Worm (Caenorhabditis elegans) whole organism, young adult: ENCODE results near the gene B0464.9.

Source experiments
- B0035.1 ChIP-seq: sonication (generic microtip); optimal IDR thresholded peaks from 2 replicates; lab custom pipeline; 2016; ENCODE audit warnings: missing genetic modification characterization, mild to moderate bottlenecking, missing compliant biosample characterization, missing genotype, missing genetic modification reagents
- B0261.1 ChIP-seq: sonication (generic microtip); optimal IDR thresholded peaks from 2 replicates; lab custom pipeline; 2016; ENCODE audit warnings: mild to moderate bottlenecking, missing genetic modification characterization, moderate library complexity, missing compliant biosample characterization
- D2030.7 ChIP-seq: fragments of 200-800 bp; sonication (Bioruptor generic); IDR thresholded peaks from 2 replicates; pipeline ENCODE4 v1.3.6; 2022; ENCODE audit warnings: missing genetic modification reagents, missing genetic modification characterization, missing compliant biosample characterization
- F23B12.7 ChIP-seq: sonication (generic microtip); optimal IDR thresholded peaks from 2 replicates; lab custom pipeline; 2017; ENCODE audit warnings: missing genetic modification characterization, mild to moderate bottlenecking, missing compliant biosample characterization, antibody characterized with exemption, moderate library complexity; ENCODE audit not compliant: insufficient read depth
- F33H1.4 ChIP-seq: fragments of 200-800 bp; sonication (Bioruptor generic); IDR thresholded peaks from 2 replicates; pipeline ENCODE4 v1.3.6; 2022; ENCODE audit warnings: missing genetic modification reagents, missing genetic modification characterization, missing compliant biosample characterization
- F52B5.7 ChIP-seq: sonication (generic microtip); optimal IDR thresholded peaks from 2 replicates; lab custom pipeline; 2016; ENCODE audit warnings: mild to moderate bottlenecking, missing genetic modification characterization, missing compliant biosample characterization
- K11D2.4 ChIP-seq: fragments of 200-800 bp; sonication (Bioruptor generic); IDR thresholded peaks from 2 replicates; pipeline ENCODE4 v1.3.6; 2022; ENCODE audit warnings: missing genetic modification reagents, missing genetic modification characterization, missing compliant biosample characterization
- T07F8.4 ChIP-seq: sonication (generic microtip); optimal IDR thresholded peaks from 2 replicates; lab custom pipeline; 2016; ENCODE audit warnings: mild to moderate bottlenecking, missing genetic modification characterization, moderate library complexity, missing compliant biosample characterization
- Y53F4B.3 ChIP-seq: fragments of 200-800 bp; sonication (Bioruptor generic); IDR thresholded peaks from 2 replicates; pipeline ENCODE4 v1.3.6; 2022; ENCODE audit warnings: missing genetic modification reagents, missing genetic modification characterization, missing compliant biosample characterization
- Y56A3A.18 ChIP-seq: fragments of 200-800 bp; sonication (Bioruptor generic); IDR thresholded peaks from 2 replicates; pipeline ENCODE4 v1.3.6; 2022; ENCODE audit warnings: missing genetic modification reagents, missing genetic modification characterization, missing compliant biosample characterization
- ama-1 ChIP-seq, 3 experiments: fragments of 150-350 bp in 1 of 3; sonication (generic microtip) in 2 of 3; optimal IDR thresholded peaks; 2 replicates each; lab custom pipeline; 2014 to 2018; ENCODE audit warnings: missing biosample characterization in 2 of 3, missing genetic modification characterization in 2 of 3, missing genetic modification reagents in 2 of 3
- aptf-2 ChIP-seq: fragments of 200-800 bp; sonication (Bioruptor generic); conservative IDR thresholded peaks from 2 replicates; pipeline ENCODE4 v1.3.6; 2022; ENCODE audit warnings: missing genetic modification reagents, missing genetic modification characterization, missing compliant biosample characterization
- attf-3 ChIP-seq: fragments of 200-800 bp; sonication (Bioruptor generic); conservative IDR thresholded peaks from 2 replicates; pipeline ENCODE4 v1.3.6; 2022; ENCODE audit warnings: missing genetic modification reagents, missing genetic modification characterization, missing compliant biosample characterization
- attf-5 ChIP-seq: fragments of 200-800 bp; sonication (Bioruptor generic); optimal IDR thresholded peaks from 2 replicates; lab custom pipeline; 2018; ENCODE audit warnings: mild to moderate bottlenecking, missing genetic modification characterization, missing compliant biosample characterization
- bed-1 ChIP-seq: fragments of 200-800 bp; sonication (Bioruptor generic); IDR thresholded peaks from 2 replicates; pipeline ENCODE4 v1.3.6; 2022; ENCODE audit warnings: missing genetic modification reagents, missing genetic modification characterization, missing compliant biosample characterization
- bed-2 ChIP-seq: fragments of 200-800 bp; sonication (Bioruptor generic); IDR thresholded peaks from 2 replicates; pipeline ENCODE4 v1.3.6; 2022; ENCODE audit warnings: missing genetic modification reagents, missing genetic modification characterization, missing compliant biosample characterization
- ccch-3 ChIP-seq: fragments of 200-800 bp; sonication (Bioruptor generic); optimal IDR thresholded peaks from 2 replicates; lab custom pipeline; 2018; ENCODE audit warnings: mild to moderate bottlenecking, missing genetic modification characterization, missing compliant biosample characterization
- cebp-2 ChIP-seq: fragments of 200-800 bp; sonication (Bioruptor generic); IDR thresholded peaks from 2 replicates; pipeline ENCODE4 v1.3.6; 2022; ENCODE audit warnings: missing genetic modification characterization, missing compliant biosample characterization
- ceh-40 ChIP-seq: fragments of 200-800 bp; sonication (Bioruptor generic); IDR thresholded peaks from 2 replicates; pipeline ENCODE4 v1.3.6; 2022; ENCODE audit warnings: missing genetic modification characterization, missing compliant biosample characterization
- ceh-58 ChIP-seq: fragments of 200-800 bp; sonication (Bioruptor generic); IDR thresholded peaks from 2 replicates; pipeline ENCODE4 v1.3.6; 2022; ENCODE audit warnings: missing genetic modification characterization, missing compliant biosample characterization
- ceh-79 ChIP-seq: sonication (generic microtip); optimal IDR thresholded peaks from 2 replicates; lab custom pipeline; 2017; ENCODE audit warnings: mild to moderate bottlenecking, missing genetic modification characterization, missing compliant biosample characterization
- egl-44 ChIP-seq: fragments of 200-800 bp; sonication (Bioruptor generic); IDR thresholded peaks from 2 replicates; pipeline ENCODE4 v1.3.6; 2022; ENCODE audit warnings: missing genetic modification reagents, missing genetic modification characterization, missing compliant biosample characterization
- egrh-3 ChIP-seq: fragments of 200-800 bp; sonication (Bioruptor generic); IDR thresholded peaks from 2 replicates; pipeline ENCODE4 v1.3.6; 2022; ENCODE audit warnings: missing genetic modification reagents, missing genetic modification characterization, missing compliant biosample characterization
- ets-4 ChIP-seq: fragments of 200-800 bp; sonication (Bioruptor generic); optimal IDR thresholded peaks from 2 replicates; lab custom pipeline; 2018; ENCODE audit warnings: mild to moderate bottlenecking, missing genetic modification characterization, missing compliant biosample characterization
- gei-17 ChIP-seq: fragments of 200-800 bp; sonication (Bioruptor generic); optimal IDR thresholded peaks from 2 replicates; lab custom pipeline; 2018; ENCODE audit warnings: mild to moderate bottlenecking, missing genetic modification characterization, missing compliant biosample characterization
- him-1 ChIP-seq: sonication (generic microtip); optimal IDR thresholded peaks from 2 replicates; lab custom pipeline; 2016; ENCODE audit warnings: missing genotype, missing genetic modification reagents, missing genetic modification characterization, missing compliant biosample characterization
- hlh-12 ChIP-seq: sonication (generic microtip); optimal IDR thresholded peaks from 2 replicates; lab custom pipeline; 2016; ENCODE audit warnings: missing genetic modification characterization, missing compliant biosample characterization
- hlh-26 ChIP-seq: fragments of 200-800 bp; sonication (Bioruptor generic); conservative IDR thresholded peaks from 2 replicates; pipeline ENCODE4 v1.3.6; 2022; ENCODE audit warnings: missing genetic modification reagents, missing genetic modification characterization, missing compliant biosample characterization
- hmg-20 ChIP-seq: fragments of 200-800 bp; sonication (Bioruptor generic); IDR thresholded peaks from 2 replicates; pipeline ENCODE4 v1.3.6; 2022; ENCODE audit warnings: missing genetic modification reagents, missing genetic modification characterization, missing compliant biosample characterization
- hrde-1 ChIP-seq: sonication (generic microtip); optimal IDR thresholded peaks from 2 replicates; lab custom pipeline; 2016; ENCODE audit warnings: missing genetic modification characterization, mild to moderate bottlenecking, missing compliant biosample characterization, moderate library complexity, missing genotype, missing genetic modification reagents, borderline replicate concordance
- hsf-1 ChIP-seq: fragments of 200-800 bp; sonication (Bioruptor generic); IDR thresholded peaks from 2 replicates; pipeline ENCODE4 v1.3.6; 2022; ENCODE audit warnings: missing genetic modification reagents, missing genetic modification characterization, missing compliant biosample characterization
- lin-54 ChIP-seq: fragments of 200-800 bp; sonication (Bioruptor generic); optimal IDR thresholded peaks from 2 replicates; lab custom pipeline; 2018; ENCODE audit warnings: mild to moderate bottlenecking, missing genetic modification characterization, missing compliant biosample characterization
- madf-3 ChIP-seq: fragments of 200-800 bp; sonication (Bioruptor generic); IDR thresholded peaks from 2 replicates; pipeline ENCODE4 v1.3.6; 2022; ENCODE audit warnings: missing genetic modification reagents, missing genetic modification characterization, missing compliant biosample characterization
- madf-8 ChIP-seq: fragments of 200-800 bp; sonication (Bioruptor generic); conservative IDR thresholded peaks from 2 replicates; pipeline ENCODE4 v1.3.6; 2022; ENCODE audit warnings: missing genetic modification reagents, missing genetic modification characterization, missing compliant biosample characterization
- mes-4 ChIP-seq: sonication (generic microtip); optimal IDR thresholded peaks from 2 replicates; lab custom pipeline; 2016; ENCODE audit warnings: missing genotype, missing genetic modification characterization, missing compliant biosample characterization
- nhr-179 ChIP-seq: sonication (generic microtip); optimal IDR thresholded peaks from 2 replicates; lab custom pipeline; 2016; ENCODE audit warnings: mild to moderate bottlenecking, missing genetic modification characterization, missing compliant biosample characterization
- repo-1 ChIP-seq: sonication (generic microtip); optimal IDR thresholded peaks from 2 replicates; lab custom pipeline; 2017; ENCODE audit warnings: mild to moderate bottlenecking, missing genetic modification characterization, missing compliant biosample characterization
- rpc-1 ChIP-seq, 2 experiments: fragments of 150-350 bp in 1 of 2; sonication (generic microtip) in 1 of 2; optimal IDR thresholded peaks; 2 replicates each; lab custom pipeline; 2014 to 2018; ENCODE audit warnings: missing biosample characterization in 1 of 2, missing genetic modification characterization in 1 of 2, missing genetic modification reagents in 1 of 2, missing genotype in 1 of 2
- snpc-1.3 ChIP-seq: sonication (generic microtip); optimal IDR thresholded peaks from 2 replicates; lab custom pipeline; 2017; ENCODE audit warnings: missing genetic modification characterization, mild to moderate bottlenecking, missing compliant biosample characterization, antibody characterized with exemption, moderate library complexity, missing genotype, missing genetic modification reagents; ENCODE audit not compliant: insufficient read depth
- somi-1 ChIP-seq: fragments of 200-800 bp; sonication (Bioruptor generic); optimal IDR thresholded peaks from 2 replicates; lab custom pipeline; 2018; ENCODE audit warnings: mild to moderate bottlenecking, missing genetic modification characterization, missing compliant biosample characterization
- tbx-9 ChIP-seq: sonication (generic microtip); optimal IDR thresholded peaks from 2 replicates; lab custom pipeline; 2016; ENCODE audit warnings: borderline replicate concordance, missing genetic modification characterization, inconsistent platforms, missing compliant biosample characterization
- tlf-1 ChIP-seq: fragments of 200-800 bp; sonication (Bioruptor generic); optimal IDR thresholded peaks from 2 replicates; lab custom pipeline; 2018; ENCODE audit warnings: mild to moderate bottlenecking, missing genetic modification characterization, missing compliant biosample characterization
- unc-130 ChIP-seq: sonication (generic microtip); optimal IDR thresholded peaks from 2 replicates; lab custom pipeline; 2016; ENCODE audit warnings: missing genetic modification reagents, missing genetic modification characterization, missing compliant biosample characterization
- unc-62 ChIP-seq: fragments of 150-350 bp; optimal IDR thresholded peaks from 2 replicates; lab custom pipeline; 2014; ENCODE audit warnings: missing biosample characterization, missing genetic modification reagents, missing genetic modification characterization
- zfh-2 ChIP-seq: fragments of 200-800 bp; sonication (Bioruptor generic); conservative IDR thresholded peaks from 2 replicates; pipeline ENCODE4 v1.3.6; 2022; ENCODE audit warnings: missing genetic modification reagents, missing genetic modification characterization, missing compliant biosample characterization
- zim-3 ChIP-seq: sonication (generic microtip); optimal IDR thresholded peaks from 2 replicates; lab custom pipeline; 2017; ENCODE audit warnings: mild to moderate bottlenecking, missing genetic modification characterization, moderate library complexity, missing compliant biosample characterization
- ztf-18 ChIP-seq: sonication (generic microtip); optimal IDR thresholded peaks from 2 replicates; lab custom pipeline; 2016; ENCODE audit warnings: missing genotype, mild to moderate bottlenecking, missing genetic modification characterization, missing compliant biosample characterization
- ztf-26 ChIP-seq: sonication (generic microtip); optimal IDR thresholded peaks from 2 replicates; lab custom pipeline; 2017; ENCODE audit warnings: missing genetic modification characterization, missing compliant biosample characterization
- ztf-6 ChIP-seq: fragments of 200-800 bp; sonication (Bioruptor generic); IDR thresholded peaks from 2 replicates; pipeline ENCODE4 v1.3.6; 2022; ENCODE audit warnings: missing genetic modification reagents, missing genetic modification characterization, missing compliant biosample characterization

The B0464.9 gene

ce11 chrIII:9434999-9435398 is 30.6 kb upstream of the B0464.9 start (continued):
- TF ChIP-seq hrde-1 (tag; lab: Kevin White, UChicago): peak; percentile 46
- no peak for TF ChIP-seq hlh-12 (tag; lab: Kevin White, UChicago)
- TF ChIP-seq madf-8 (GFP tag; lab: Robert Waterston, UW): no peak
- no peak for TF ChIP-seq somi-1 (GFP tag; lab: Kevin White, UChicago)
- TF ChIP-seq attf-5 (GFP tag; lab: Kevin White, UChicago): peak; percentile 3
- TF ChIP-seq hmg-20 (GFP tag; lab: Robert Waterston, UW): no peak
- no peak for TF ChIP-seq snpc-1.3 (tag; lab: Kevin White, UChicago)
- TF ChIP-seq lin-54: peak; percentile 5
- TF ChIP-seq F52B5.7 (tag; lab: Kevin White, UChicago): no peak
- no peak for TF ChIP-seq attf-3
- TF ChIP-seq hlh-26: no peak
- TF ChIP-seq egrh-3 (GFP tag; lab: Robert Waterston, UW): no peak
- no peak for TF ChIP-seq cebp-2 (GFP tag; lab: Robert Waterston, UW)
- no peak for TF ChIP-seq Y53F4B.3 (GFP tag; lab: Robert Waterston, UW)
- TF ChIP-seq K11D2.4 (GFP tag; lab: Robert Waterston, UW): no peak
- no peak for TF ChIP-seq egl-44 (GFP tag; lab: Robert Waterston, UW)
- no peak for TF ChIP-seq bed-2 (GFP tag; lab: Robert Waterston, UW)
- TF ChIP-seq D2030.7 (GFP tag; lab: Robert Waterston, UW): 0 out of 2 replicates have a peak, but pooled peaks have one; percentile 16
- no peak for TF ChIP-seq mes-4
- no peak for TF ChIP-seq unc-62 (GFP tag; lab: Kevin White, UChicago)
- no peak for TF ChIP-seq gei-17
- 0 out of 2 replicates have a peak, but pooled peaks have one; percentile 19 for TF ChIP-seq Y56A3A.18 (GFP tag; lab: Robert Waterston, UW)
- TF ChIP-seq ceh-40 (GFP tag; lab: Robert Waterston, UW): no peak
- TF ChIP-seq ceh-79 (tag; lab: Kevin White, UChicago): no peak
- no peak for TF ChIP-seq nhr-179 (tag; lab: Kevin White, UChicago)
- no peak for TF ChIP-seq tbx-9 (tag; lab: Kevin White, UChicago)
- TF ChIP-seq ztf-18 (tag; lab: Kevin White, UChicago): no peak
- 0 out of 2 replicates have a peak, but pooled peaks have one; percentile 5 for TF ChIP-seq F33H1.4 (GFP tag; lab: Robert Waterston, UW)
- TF ChIP-seq B0261.1: no peak
- TF ChIP-seq hsf-1 (GFP tag; lab: Robert Waterston, UW): 0 out of 2 replicates have a peak, but pooled peaks have one; percentile 22
- no peak for TF ChIP-seq tlf-1 (GFP tag; lab: Kevin White, UChicago)
- TF ChIP-seq ztf-26: no peak
- no peak for TF ChIP-seq ztf-6
- TF ChIP-seq repo-1: no peak
- peak; percentile 77 for TF ChIP-seq him-1
- TF ChIP-seq ceh-58 (GFP tag; lab: Robert Waterston, UW): no peak
- TF ChIP-seq F23B12.7 (tag; lab: Kevin White, UChicago): no peak
- TF ChIP-seq unc-130: peak; percentile 19
- no peak for TF ChIP-seq ama-1 (optimal IDR thresholded peaks at IDR 0.05; lab: Kevin White, UChicago)
- TF ChIP-seq ama-1 (GFP tag; optimal IDR thresholded peaks at IDR 0.05; lab: Kevin White, UChicago): no peak
- no peak for TF ChIP-seq bed-1 (GFP tag; lab: Robert Waterston, UW)
- TF ChIP-seq rpc-1 (optimal IDR thresholded peaks at IDR 0.05; lab: Kevin White, UChicago): no peak
- no peak for TF ChIP-seq rpc-1 (tag; optimal IDR thresholded peaks at IDR 0.05; lab: Kevin White, UChicago)
- TF ChIP-seq ccch-3 (GFP tag; lab: Kevin White, UChicago): no peak
- TF ChIP-seq T07F8.4 (tag; lab: Kevin White, UChicago): no peak
- no peak for TF ChIP-seq zim-3 (tag; lab: Kevin White, UChicago)
- TF ChIP-seq aptf-2 (GFP tag; lab: Robert Waterston, UW): no peak
- no peak for TF ChIP-seq zfh-2 (GFP tag; lab: Robert Waterston, UW)
- TF ChIP-seq B0035.1 (tag; lab: Kevin White, UChicago): no peak
- no peak for TF ChIP-seq madf-3 (GFP tag; lab: Robert Waterston, UW)
- TF ChIP-seq ets-4: no peak
